ENCODE assay signal across 5 fruit fly cellular contexts in genomic region chr2L:8229628-8230027, dm6.
A peak's percentile ranks its signal among the peaks of the same experiment; 100 is the strongest.
TF ChIP-seq lines count a peak whose summit lies in the region.

No protein-coding gene starts in this region.

- TF ChIP-seq CTCF in whole organism, embryonic (GFP tag; optimal IDR thresholded peaks at IDR 0.05; lab: Kevin White, UChicago): no peak

TF ChIP-seq in whole organism, 6 proteins besides CTCF, POLR2A, EP300 and RAD21:
- TF ChIP-seq psq (optimal IDR thresholded peaks at IDR 0.05; lab: Kevin White, UChicago) (no peak), pan (optimal IDR thresholded peaks at IDR 0.05; lab: Kevin White, UChicago) (peak; percentile 10)

TF ChIP-seq in whole organism, embryonic, 481 proteins besides CTCF, POLR2A, EP300 and RAD21 (continues in another document):
- TF ChIP-seq CG16813 (GFP tag; IDR thresholded peaks at IDR 0.05; lab: Robert Waterston, UW; ENCODE audit: partially characterized antibody) (no peak), TFAM (GFP tag; optimal IDR thresholded peaks at IDR 0.05; lab: Kevin White, UChicago) (no peak), CG17612 (GFP tag; IDR thresholded peaks at IDR 0.05; lab: Robert Waterston, UW) (no peak), slou (GFP tag; optimal IDR thresholded peaks at IDR 0.05; lab: Kevin White, UChicago) (no peak), H2.0 (GFP tag; IDR thresholded peaks at IDR 0.05; lab: Robert Waterston, UW) (no peak), CG17186 (GFP tag; optimal IDR thresholded peaks at IDR 0.05; lab: Kevin White, UChicago) (no peak), Sin3A (optimal IDR thresholded peaks at IDR 0.05; lab: Kevin White, UChicago) (no peak), Tbp (GFP tag; optimal IDR thresholded peaks at IDR 0.05; lab: Kevin White, UChicago) (no peak), CG4282 (GFP tag; optimal IDR thresholded peaks at IDR 0.05; lab: Kevin White, UChicago) (no peak), fd96Cb (tag; optimal IDR thresholded peaks at IDR 0.05; lab: Kevin White, UChicago) (peak; percentile 13), BtbVII (GFP tag; optimal IDR thresholded peaks at IDR 0.05; lab: Kevin White, UChicago) (no peak), ab (GFP tag; optimal IDR thresholded peaks at IDR 0.05; lab: Kevin White, UChicago) (no peak), CG17912 (GFP tag; optimal IDR thresholded peaks at IDR 0.05; lab: Kevin White, UChicago) (no peak), pb (GFP tag; optimal IDR thresholded peaks at IDR 0.05; lab: Kevin White, UChicago) (no peak), tio (GFP tag; optimal IDR thresholded peaks at IDR 0.05; lab: Kevin White, UChicago) (no peak), CG8089 (GFP tag; optimal IDR thresholded peaks at IDR 0.05; lab: Kevin White, UChicago) (no peak), ftz-f1 (GFP tag; optimal IDR thresholded peaks at IDR 0.05; lab: Kevin White, UChicago) (no peak), CG4730 (GFP tag; IDR thresholded peaks at IDR 0.05; lab: Robert Waterston, UW) (no peak), CG2129 (GFP tag; IDR thresholded peaks at IDR 0.05; lab: Robert Waterston, UW; ENCODE audit: partially characterized antibody) (no peak), repo (GFP tag; optimal IDR thresholded peaks at IDR 0.05; lab: Kevin White, UChicago) (no peak), trh (GFP tag; optimal IDR thresholded peaks at IDR 0.05; lab: Kevin White, UChicago) (no peak), Blimp-1 (GFP tag; optimal IDR thresholded peaks at IDR 0.05; lab: Kevin White, UChicago) (peak; percentile 9), CG9876 (GFP tag; optimal IDR thresholded peaks at IDR 0.05; lab: Kevin White, UChicago) (no peak)

TF ChIP-seq in whole organism, prepupa, 60 proteins besides CTCF, POLR2A, EP300 and RAD21 (continues in another document):
- TF ChIP-seq ss (GFP tag; optimal IDR thresholded peaks at IDR 0.05; lab: Kevin White, UChicago) (peak; percentile 51 to 79), Lpt (GFP tag; optimal IDR thresholded peaks at IDR 0.05; lab: Kevin White, UChicago) (no peak), CG11762 (GFP tag; optimal IDR thresholded peaks at IDR 0.05; lab: Kevin White, UChicago; ENCODE audit: insufficient read depth) (peak; percentile 42), CG16779 (tag; optimal IDR thresholded peaks at IDR 0.05; lab: Kevin White, UChicago) (no peak), CG9139 (GFP tag; optimal IDR thresholded peaks at IDR 0.05; lab: Kevin White, UChicago) (no peak), Blimp-1 (GFP tag; optimal IDR thresholded peaks at IDR 0.05; lab: Kevin White, UChicago) (peak; percentile 43), OdsH (GFP tag; optimal IDR thresholded peaks at IDR 0.05; lab: Kevin White, UChicago) (peak; percentile 61), lz (GFP tag; optimal IDR thresholded peaks at IDR 0.05; lab: Kevin White, UChicago) (peak; percentile 61), Sox15 (GFP tag; optimal IDR thresholded peaks at IDR 0.05; lab: Kevin White, UChicago) (peak; percentile 14), CG34406 (GFP tag; optimal IDR thresholded peaks at IDR 0.05; lab: Kevin White, UChicago) (peak; percentile 46), CG6854 (GFP tag; optimal IDR thresholded peaks at IDR 0.05; lab: Kevin White, UChicago) (peak; percentile 8), CG7368 (GFP tag; optimal IDR thresholded peaks at IDR 0.05; lab: Kevin White, UChicago) (no peak), CG11294 (GFP tag; IDR thresholded peaks at IDR 0.05; lab: Robert Waterston, UW) (peak; percentile 68; the same call in 1 of the 2 replicates), Ets21C (GFP tag; optimal IDR thresholded peaks at IDR 0.05; lab: Kevin White, UChicago) (peak; percentile 52), net (GFP tag; optimal IDR thresholded peaks at IDR 0.05; lab: Kevin White, UChicago) (peak; percentile 56), CG6163 (GFP tag; IDR thresholded peaks at IDR 0.05; lab: Robert Waterston, UW) (peak; percentile 87), CG31627 (GFP tag; optimal IDR thresholded peaks at IDR 0.05; lab: Kevin White, UChicago) (peak; percentile 67), CG8632 (GFP tag; optimal IDR thresholded peaks at IDR 0.05; lab: Kevin White, UChicago) (peak; percentile 52), Hr38 (GFP tag; optimal IDR thresholded peaks at IDR 0.05; lab: Kevin White, UChicago) (no peak), CG6808 (GFP tag; optimal IDR thresholded peaks at IDR 0.05; lab: Kevin White, UChicago) (peak; percentile 34), acj6 (GFP tag; optimal IDR thresholded peaks at IDR 0.05; lab: Kevin White, UChicago) (peak; percentile 31), Eip78C (GFP tag; lab: Kevin White, UChicago) (peak; percentile 92), Hr39 (GFP tag; optimal IDR thresholded peaks at IDR 0.05; lab: Kevin White, UChicago) (peak; percentile 69)

TF ChIP-seq in whole organism, pupa, 21 proteins besides CTCF, POLR2A, EP300 and RAD21:
- TF ChIP-seq rn (GFP tag; IDR thresholded peaks at IDR 0.05; lab: Robert Waterston, UW) (peak; percentile 72), CG4496 (GFP tag; IDR thresholded peaks at IDR 0.05; lab: Robert Waterston, UW) (peak; percentile 86), CG8301 (tag; optimal IDR thresholded peaks at IDR 0.05; lab: Kevin White, UChicago) (peak; percentile 38), CG14655 (GFP tag; optimal IDR thresholded peaks at IDR 0.05; lab: Kevin White, UChicago) (peak; percentile 47), D1 (tag; optimal IDR thresholded peaks at IDR 0.05; lab: Kevin White, UChicago) (no peak), CG10348 (GFP tag; IDR thresholded peaks at IDR 0.05; lab: Robert Waterston, UW) (0 out of 2 replicates have a peak, but pooled peaks have one; percentile 11), CG9948 (tag; optimal IDR thresholded peaks at IDR 0.05; lab: Kevin White, UChicago) (peak; percentile 51), Ets98B (GFP tag; IDR thresholded peaks at IDR 0.05; lab: Robert Waterston, UW) (peak; percentile 80), CG13204 (GFP tag; optimal IDR thresholded peaks at IDR 0.05; lab: Kevin White, UChicago) (no peak), gl (tag; optimal IDR thresholded peaks at IDR 0.05; lab: Kevin White, UChicago) (no peak), CG32121 (GFP tag; IDR thresholded peaks at IDR 0.05; lab: Robert Waterston, UW) (peak; percentile 82), CG12605 (GFP tag; IDR thresholded peaks at IDR 0.05; lab: Robert Waterston, UW) (peak; percentile 76), CG15710 (tag; optimal IDR thresholded peaks at IDR 0.05; lab: Kevin White, UChicago) (peak; percentile 53), fd96Ca (GFP tag; IDR thresholded peaks at IDR 0.05; lab: Robert Waterston, UW) (peak; percentile 73), EcR (GFP tag; optimal IDR thresholded peaks at IDR 0.05; lab: Kevin White, UChicago) (no peak), CG17806 (tag; optimal IDR thresholded peaks at IDR 0.05; lab: Kevin White, UChicago) (peak; percentile 63), CG34367 (tag; optimal IDR thresholded peaks at IDR 0.05; lab: Kevin White, UChicago) (peak; percentile 43), Pif1B (GFP tag; optimal IDR thresholded peaks at IDR 0.05; lab: Kevin White, UChicago) (peak; percentile 47), Pif1A (GFP tag; optimal IDR thresholded peaks at IDR 0.05; lab: Kevin White, UChicago) (no peak), Snoo (tag; optimal IDR thresholded peaks at IDR 0.05; lab: Kevin White, UChicago) (peak; percentile 56), CG8159 (tag; optimal IDR thresholded peaks at IDR 0.05; lab: Kevin White, UChicago) (peak; percentile 69)

TF ChIP-seq in whole organism, wandering third instar larva, 38 proteins besides CTCF, POLR2A, EP300 and RAD21:
- no peak for TF ChIP-seq Rel (GFP tag; optimal IDR thresholded peaks at IDR 0.05; lab: Kevin White, UChicago)
- TF ChIP-seq Rel (tag; optimal IDR thresholded peaks at IDR 0.05; lab: Kevin White, UChicago): no peak
- no peak for TF ChIP-seq Hr83 (GFP tag; optimal IDR thresholded peaks at IDR 0.05; lab: Kevin White, UChicago; ENCODE audit: poor library complexity, severe bottlenecking)
- peak; percentile 48 for TF ChIP-seq CG32264 (GFP tag; optimal IDR thresholded peaks at IDR 0.05; lab: Kevin White, UChicago)
- TF ChIP-seq CG9705 (GFP tag; optimal IDR thresholded peaks at IDR 0.05; lab: Kevin White, UChicago): no peak
- peak; percentile 67 for TF ChIP-seq rgr (GFP tag; optimal IDR thresholded peaks at IDR 0.05; lab: Kevin White, UChicago)
- TF ChIP-seq usp (GFP tag; optimal IDR thresholded peaks at IDR 0.05; lab: Kevin White, UChicago): no peak
- TF ChIP-seq Jra (GFP tag; optimal IDR thresholded peaks at IDR 0.05; lab: Kevin White, UChicago): peak; percentile 20
- TF ChIP-seq Hnf4 (GFP tag; optimal IDR thresholded peaks at IDR 0.05; lab: Kevin White, UChicago): peak; percentile 66
- TF ChIP-seq dmrt93B (GFP tag; optimal IDR thresholded peaks at IDR 0.05; lab: Kevin White, UChicago): peak; percentile 18
- TF ChIP-seq dsf (GFP tag; optimal IDR thresholded peaks at IDR 0.05; lab: Kevin White, UChicago; ENCODE audit: borderline replicate concordance): no peak
- peak; percentile 62 for TF ChIP-seq Sp1 (GFP tag; optimal IDR thresholded peaks at IDR 0.05; lab: Kevin White, UChicago)
- no peak for TF ChIP-seq Hr78 (GFP tag; optimal IDR thresholded peaks at IDR 0.05; lab: Kevin White, UChicago)
- TF ChIP-seq woc (GFP tag; optimal IDR thresholded peaks at IDR 0.05; lab: Kevin White, UChicago): peak; percentile 34
- TF ChIP-seq Abd-B (GFP tag; optimal IDR thresholded peaks at IDR 0.05; lab: Kevin White, UChicago): no peak
- peak; percentile 76 for TF ChIP-seq fru (GFP tag; optimal IDR thresholded peaks at IDR 0.05; lab: Kevin White, UChicago)
- TF ChIP-seq ey (GFP tag; optimal IDR thresholded peaks at IDR 0.05; lab: Kevin White, UChicago): peak; percentile 64
- peak; percentile 46 for TF ChIP-seq sage (GFP tag; optimal IDR thresholded peaks at IDR 0.05; lab: Kevin White, UChicago)
- TF ChIP-seq OdsH (GFP tag; optimal IDR thresholded peaks at IDR 0.05; lab: Kevin White, UChicago): peak; percentile 68
- peak in 1 of 2 experiments; percentile 81 for TF ChIP-seq foxo (GFP tag; optimal IDR thresholded peaks at IDR 0.05; lab: Kevin White, UChicago)
- no peak for TF ChIP-seq jim (GFP tag; optimal IDR thresholded peaks at IDR 0.05; lab: Kevin White, UChicago)
- TF ChIP-seq br (GFP tag; optimal IDR thresholded peaks at IDR 0.05; lab: Kevin White, UChicago): peak; percentile 74
- TF ChIP-seq HLH106 (tag; optimal IDR thresholded peaks at IDR 0.05; lab: Kevin White, UChicago): peak; percentile 66
- no peak for TF ChIP-seq CrebA (GFP tag; optimal IDR thresholded peaks at IDR 0.05; lab: Kevin White, UChicago; ENCODE audit: borderline replicate concordance)
- peak; percentile 84 for TF ChIP-seq h (GFP tag; optimal IDR thresholded peaks at IDR 0.05; lab: Kevin White, UChicago)
- no peak for TF ChIP-seq tai (GFP tag; optimal IDR thresholded peaks at IDR 0.05; lab: Kevin White, UChicago)
- TF ChIP-seq psq (GFP tag; optimal IDR thresholded peaks at IDR 0.05; lab: Kevin White, UChicago): peak; percentile 50
TF ChIP-seq in whole organism, wandering third instar larva: peak in this region for 16.
